Worm (Caenorhabditis elegans): ENCODE measurements around the gene K06A4.2.

DNA sequence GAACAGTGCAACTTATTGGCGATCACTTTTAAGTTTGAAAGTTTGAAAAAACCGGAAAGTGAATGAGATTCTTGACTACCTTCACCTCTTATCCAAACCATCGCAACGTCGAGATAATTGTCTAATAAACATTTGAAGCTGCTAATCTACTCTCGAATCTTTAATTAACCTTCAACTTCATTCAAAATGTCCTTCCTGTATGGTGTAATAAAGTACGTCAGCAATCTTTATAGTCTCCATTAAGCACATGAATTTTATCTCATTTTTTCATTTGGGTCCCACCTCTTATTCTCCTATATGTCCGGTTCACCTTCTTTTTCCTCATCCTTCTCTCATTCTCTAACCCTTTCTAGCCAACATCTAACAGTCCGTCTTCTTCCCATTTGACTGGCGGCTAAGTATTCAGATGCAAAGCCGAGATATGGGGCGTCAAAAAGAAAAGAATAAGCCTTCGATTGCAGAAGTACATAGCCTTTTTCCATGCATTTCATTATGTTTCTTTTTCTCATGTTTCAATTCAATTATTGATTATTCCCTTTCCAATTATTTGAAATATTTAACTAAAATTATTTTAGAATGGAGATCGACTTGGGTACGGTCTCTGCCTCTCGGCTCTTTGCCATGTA lies 16.9 kb downstream of the K06A4.2 start, which contains the start of gene swt-5:
- TF ChIP-seq ceh-14 (tag; optimal IDR thresholded peaks at IDR 0.05) (no peak), ama-1 (optimal IDR thresholded peaks at IDR 0.05) (no peak), dve-1 (tag; optimal IDR thresholded peaks at IDR 0.05) (no peak), mec-3 (tag; optimal IDR thresholded peaks at IDR 0.05; ENCODE audit: borderline replicate concordance) (no peak), zip-5 (tag; optimal IDR thresholded peaks at IDR 0.05) (no peak), hlh-13 (GFP tag; optimal IDR thresholded peaks at IDR 0.05) (no peak), madf-2 (tag; optimal IDR thresholded peaks at IDR 0.05) (no peak), nhr-11 (tag; optimal IDR thresholded peaks at IDR 0.05) (no peak), pqm-1 (tag; optimal IDR thresholded peaks at IDR 0.05) (no peak), pat-9 (tag; optimal IDR thresholded peaks at IDR 0.05) (no peak), C38D4.7 (GFP tag; optimal IDR thresholded peaks at IDR 0.05) (no peak), pha-2 (tag; optimal IDR thresholded peaks at IDR 0.05) (no peak), F13H6.1 (tag; optimal IDR thresholded peaks at IDR 0.05) (no peak)
